Fruit fly (Drosophila melanogaster) whole organism: ENCODE data around the gene fipi.

ENCODE experiments used
- CG8478 ChIP-seq: fragments of >200 bp; optimal IDR thresholded peaks from 2 replicates; lab custom pipeline; 2018; ENCODE audit warnings: inconsistent platforms
- Dll ChIP-seq: fragments of >200 bp; optimal IDR thresholded peaks from 2 replicates; lab custom pipeline; 2017
- EcR ChIP-seq, 2 experiments: fragments of >200 bp; optimal IDR thresholded peaks; 2 replicates each; lab custom pipeline; 2017; ENCODE audit warnings: missing biosample characterization in 2 of 2, missing genetic modification characterization in 2 of 2, missing genetic modification reagents in 2 of 2
- pan ChIP-seq: fragments of >200 bp; optimal IDR thresholded peaks from 2 replicates; lab custom pipeline; 2017
- psq ChIP-seq: fragments of >200 bp; optimal IDR thresholded peaks from 2 replicates; lab custom pipeline; 2017
- usp ChIP-seq: fragments of >200 bp; optimal IDR thresholded peaks from 2 replicates; lab custom pipeline; 2017; ENCODE audit warnings: missing biosample characterization, missing genetic modification characterization, mixed read lengths

Gene fipi

dm6 chr2L:4793780-4794523 is at the start of gene fipi:
Gene fipi, minus strand, starts transcription at chr2L:4794044.
- TF ChIP-seq usp (GFP tag; lab: Kevin White, UChicago) (no peak), Dll (lab: Kevin White, UChicago) (no peak), psq (lab: Kevin White, UChicago) (no peak), CG8478 (lab: Kevin White, UChicago) (no peak), EcR (GFP tag; optimal IDR thresholded peaks at IDR 0.05; lab: Kevin White, UChicago) (no peak), pan (lab: Kevin White, UChicago) (no peak)

DNA sequence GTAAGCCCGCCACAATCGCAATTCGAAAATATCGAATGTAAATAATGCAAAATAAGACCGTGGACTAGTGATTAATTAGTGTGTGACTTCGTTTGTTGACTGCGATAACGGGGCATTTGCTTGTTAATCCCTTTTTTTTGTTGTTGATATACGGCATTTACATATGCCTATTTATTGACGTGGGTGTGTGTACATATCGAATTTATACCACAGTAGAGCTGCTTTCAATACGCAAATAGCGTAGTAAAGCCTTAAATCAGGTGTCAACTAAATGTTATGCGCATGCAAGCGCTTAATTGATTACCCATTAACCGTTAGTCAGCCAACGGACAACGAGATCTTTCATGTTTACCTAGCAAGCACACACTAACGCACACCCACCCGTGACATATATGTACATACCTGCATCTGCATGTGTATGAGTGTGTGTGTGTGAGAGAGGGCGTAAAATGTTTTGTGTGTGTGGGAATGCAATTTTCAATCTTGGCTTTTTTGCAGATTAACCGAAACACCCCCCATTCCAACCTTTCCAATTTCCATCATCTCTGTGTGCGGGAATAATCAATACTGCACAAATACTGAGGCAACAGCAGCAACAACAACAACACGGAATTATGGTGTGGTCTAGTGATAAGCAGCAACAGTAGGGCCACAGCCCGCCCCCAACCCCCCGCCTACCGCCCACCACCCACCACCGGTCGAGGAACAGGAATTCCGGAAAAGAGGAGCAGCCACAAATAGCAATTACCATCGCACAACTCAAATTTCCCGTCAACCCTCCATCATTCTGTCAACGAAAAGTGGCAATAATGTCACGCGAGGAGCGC is 44.9 kb upstream of the fipi start:
- TF ChIP-seq psq (lab: Kevin White, UChicago) (no peak), usp (GFP tag; lab: Kevin White, UChicago) (no peak), Dll (lab: Kevin White, UChicago) (no peak)

DNA sequence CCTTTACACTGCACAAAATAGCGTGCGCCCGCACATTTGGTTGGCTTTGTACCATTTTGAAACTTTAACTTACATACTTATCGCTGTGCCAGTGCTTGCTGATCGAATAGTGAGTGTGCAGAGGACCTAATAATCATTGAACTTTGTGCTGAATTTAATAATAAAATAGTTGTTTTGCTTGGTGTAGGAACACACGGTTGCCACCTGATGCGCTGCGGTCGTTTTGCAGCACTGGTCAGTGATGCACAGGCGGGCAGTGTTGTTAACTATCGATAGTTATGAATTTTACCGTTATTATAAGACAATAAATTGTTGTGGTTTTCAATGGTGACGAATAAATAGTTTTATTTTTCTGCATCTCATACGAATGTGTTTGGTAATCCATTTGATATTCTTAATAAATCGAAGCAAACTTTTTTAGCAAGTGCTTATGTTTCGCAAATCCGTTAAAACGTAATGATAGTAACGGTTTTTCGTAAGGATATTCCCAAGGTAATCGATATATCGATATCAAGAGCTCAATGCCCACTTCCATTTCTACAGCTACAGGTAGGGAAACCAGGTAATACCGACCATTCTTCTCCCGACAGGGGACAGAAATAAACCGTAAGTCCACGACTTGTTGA is 44.0 kb upstream of the fipi start, which contains the start of the genes tank and CG12194:
tank (minus strand) TSS at position 228 of the 626 bp plus-strand sequence.
CG12194 (plus strand) TSS at position 576 of the 626 bp plus-strand sequence.
- TF ChIP-seq usp (GFP tag; lab: Kevin White, UChicago): no peak
- TF ChIP-seq psq (lab: Kevin White, UChicago): no peak
- no peak for TF ChIP-seq CG8478 (lab: Kevin White, UChicago)
- TF ChIP-seq EcR (GFP tag; optimal IDR thresholded peaks at IDR 0.05; lab: Kevin White, UChicago): no peak
- no peak for TF ChIP-seq pan (lab: Kevin White, UChicago)
- TF ChIP-seq Dll (lab: Kevin White, UChicago): no peak

- TF ChIP-seq EcR (GFP tag; optimal IDR thresholded peaks at IDR 0.05; lab: Kevin White, UChicago) (no peak), psq (lab: Kevin White, UChicago) (no peak), CG8478 (lab: Kevin White, UChicago) (no peak), pan (lab: Kevin White, UChicago) (no peak), Dll (lab: Kevin White, UChicago) (no peak), usp (GFP tag; lab: Kevin White, UChicago) (no peak)
These were observed 42.3 kb upstream of the fipi start for dm6 chr2L:4836193-4836592.

DNA sequence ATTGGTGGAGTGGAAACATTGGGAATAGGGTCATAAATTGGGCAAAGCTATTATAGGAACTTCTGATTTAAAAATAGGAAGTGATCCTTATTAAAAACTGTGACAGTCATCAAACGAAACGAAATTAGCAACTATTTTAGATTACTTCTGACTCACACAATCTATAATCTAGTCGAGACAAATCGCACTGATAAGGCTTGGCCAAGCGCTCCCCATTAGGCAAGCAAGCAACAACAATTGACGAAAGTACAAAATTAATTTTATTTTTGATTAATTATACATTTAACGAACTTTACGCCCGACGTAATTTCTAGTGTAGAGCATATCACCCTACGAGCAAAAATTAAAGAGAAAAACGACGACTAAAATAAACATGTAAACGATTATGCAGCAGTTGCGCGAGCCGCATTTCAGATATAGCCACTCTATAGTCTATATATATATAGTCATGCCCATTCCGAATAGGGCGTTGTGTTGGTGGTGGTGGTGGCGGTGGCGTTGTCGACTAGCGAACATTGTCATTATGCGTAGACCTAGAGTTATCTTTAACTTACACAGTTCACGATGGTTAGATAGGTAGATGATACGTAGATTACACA is 41.3 kb upstream of the fipi start, which contains the start of gene Ir25a:
Ir25a (minus strand) TSS at position 210 of the 599 bp plus-strand sequence.
- TF ChIP-seq EcR (GFP tag; optimal IDR thresholded peaks at IDR 0.05; lab: Kevin White, UChicago) (no peak), Dll (lab: Kevin White, UChicago) (no peak), usp (GFP tag; lab: Kevin White, UChicago) (no peak), CG8478 (lab: Kevin White, UChicago) (no peak), psq (lab: Kevin White, UChicago) (no peak), pan (lab: Kevin White, UChicago) (no peak)

dm6 chr2L:4830490-4830889 is 36.6 kb upstream of the fipi start, which contains the start of gene Fnta:
Gene Fnta, minus strand, starts transcription at chr2L:4830693.
- no peak for TF ChIP-seq psq (lab: Kevin White, UChicago)
- TF ChIP-seq EcR (GFP tag; optimal IDR thresholded peaks at IDR 0.05; lab: Kevin White, UChicago): no peak
- TF ChIP-seq usp (GFP tag; lab: Kevin White, UChicago): no peak
- no peak for TF ChIP-seq pan (lab: Kevin White, UChicago)
- no peak for TF ChIP-seq CG8478 (lab: Kevin White, UChicago)
- no peak for TF ChIP-seq Dll (lab: Kevin White, UChicago)

- TF ChIP-seq psq (lab: Kevin White, UChicago) (no peak), Dll (lab: Kevin White, UChicago) (no peak), CG8478 (lab: Kevin White, UChicago) (no peak), EcR (GFP tag; optimal IDR thresholded peaks at IDR 0.05; lab: Kevin White, UChicago) (no peak), usp (GFP tag; lab: Kevin White, UChicago) (no peak), pan (lab: Kevin White, UChicago) (no peak)
These were observed 35.2 kb upstream of the fipi start for dm6 chr2L:4829040-4829439.

DNA sequence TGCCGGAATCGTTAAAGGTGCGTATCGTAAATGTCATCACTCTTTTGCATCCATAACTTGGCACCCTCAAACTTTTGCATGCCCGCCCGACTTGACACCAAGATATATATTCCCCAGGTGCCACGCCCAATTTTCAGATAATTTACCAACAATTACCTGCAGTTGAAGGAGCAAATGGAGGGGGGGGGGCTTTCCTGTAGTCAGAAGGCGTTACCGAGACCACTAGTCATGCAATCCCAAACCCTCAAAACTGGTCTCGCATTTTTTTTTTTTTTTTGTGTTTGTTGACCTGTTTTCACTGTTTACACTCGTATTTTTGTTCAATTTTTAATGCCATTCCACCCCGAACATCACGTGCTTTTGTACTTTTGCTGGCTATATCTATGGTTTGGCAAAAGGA is 31.9 kb upstream of the fipi start:
- TF ChIP-seq usp (GFP tag; lab: Kevin White, UChicago) (no peak), pan (lab: Kevin White, UChicago) (no peak), Dll (lab: Kevin White, UChicago) (no peak), CG8478 (lab: Kevin White, UChicago) (no peak), EcR (GFP tag; optimal IDR thresholded peaks at IDR 0.05; lab: Kevin White, UChicago) (no peak), psq (lab: Kevin White, UChicago) (no peak)

DNA sequence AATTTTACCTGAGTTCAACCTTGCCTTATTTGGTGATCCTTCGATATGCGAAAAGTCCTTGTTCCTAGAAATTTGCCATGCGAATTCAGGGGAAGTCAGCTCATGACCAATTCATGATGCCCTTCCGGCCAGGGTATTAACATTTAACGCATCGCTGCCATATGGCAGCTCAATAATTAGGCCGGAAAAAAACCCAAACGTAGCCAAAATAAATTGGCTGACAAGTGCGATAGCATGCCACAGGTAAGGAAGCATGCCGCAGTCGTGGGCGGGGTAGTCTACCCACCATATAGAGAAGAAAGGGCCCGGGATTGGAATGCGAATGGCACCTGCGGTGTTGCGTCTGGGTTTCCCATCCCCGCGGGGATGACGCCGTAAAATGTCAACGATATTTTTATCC is 30.0 kb upstream of the fipi start:
- no peak for TF ChIP-seq EcR (GFP tag; optimal IDR thresholded peaks at IDR 0.05; lab: Kevin White, UChicago)
- no peak for TF ChIP-seq CG8478 (lab: Kevin White, UChicago)
- TF ChIP-seq usp (GFP tag; lab: Kevin White, UChicago): no peak
- no peak for TF ChIP-seq pan (lab: Kevin White, UChicago)
- no peak for TF ChIP-seq Dll (lab: Kevin White, UChicago)
- no peak for TF ChIP-seq psq (lab: Kevin White, UChicago)

- no peak for TF ChIP-seq psq (lab: Kevin White, UChicago)
- no peak for TF ChIP-seq EcR (GFP tag; optimal IDR thresholded peaks at IDR 0.05; lab: Kevin White, UChicago)
- TF ChIP-seq CG8478 (lab: Kevin White, UChicago): no peak
- TF ChIP-seq pan (lab: Kevin White, UChicago): no peak
- TF ChIP-seq Dll (lab: Kevin White, UChicago): no peak
- TF ChIP-seq usp (GFP tag; lab: Kevin White, UChicago): no peak
These were observed 28.4 kb upstream of the fipi start for dm6 chr2L:4822258-4822657.
